Worm (Caenorhabditis elegans): Measurements from ENCODE around the gene tba-9.

DNA sequence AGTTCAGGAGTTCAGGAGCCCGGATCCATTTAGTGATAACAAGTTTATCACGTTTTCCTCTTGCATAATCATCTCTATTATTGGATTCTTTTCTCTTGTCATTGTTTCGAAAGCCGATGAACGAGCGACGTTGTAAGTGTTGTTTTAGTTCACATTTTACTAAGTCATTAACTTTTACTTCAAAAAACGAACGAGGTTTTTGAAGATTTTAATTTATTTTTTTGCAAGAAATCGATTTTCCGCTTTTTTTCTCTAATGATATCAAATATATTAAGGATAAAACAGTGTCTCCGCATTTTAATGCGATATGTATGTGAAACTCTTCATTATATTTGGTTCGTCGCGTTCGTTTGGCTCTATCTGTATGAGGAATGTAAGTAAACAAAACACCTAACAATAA is 47.8 kb upstream of the tba-9 start, which contains the start of gene F28B4.1:
- TF ChIP-seq ceh-28 (tag; optimal IDR thresholded peaks at IDR 0.05) (no peak), nhr-11 (tag; optimal IDR thresholded peaks at IDR 0.05) (no peak), R02D3.7 (tag; optimal IDR thresholded peaks at IDR 0.05) (no peak), ztf-4 (tag; optimal IDR thresholded peaks at IDR 0.05) (no peak), elt-1 (tag; optimal IDR thresholded peaks at IDR 0.05) (no peak), ceh-82 (tag; optimal IDR thresholded peaks at IDR 0.05) (no peak), nfya-1 (tag; optimal IDR thresholded peaks at IDR 0.05; ENCODE audit: insufficient read depth) (no peak), fos-1 (tag; optimal IDR thresholded peaks at IDR 0.05) (no peak), nhr-76 (tag; optimal IDR thresholded peaks at IDR 0.05) (no peak), ama-1 (optimal IDR thresholded peaks at IDR 0.05) (no peak), elt-2 (tag; optimal IDR thresholded peaks at IDR 0.05) (no peak), skn-1 (tag; optimal IDR thresholded peaks at IDR 0.05) (no peak), nhr-237 (tag; optimal IDR thresholded peaks at IDR 0.05) (no peak)
